Worm (Caenorhabditis elegans): ENCODE measurements around the gene sorf-1.
"Not testable (repeated sequence)": the region's sequence is repeated elsewhere in the genome, so short reads cannot be mapped to it uniquely, and the experiment has no call there.

DNA sequence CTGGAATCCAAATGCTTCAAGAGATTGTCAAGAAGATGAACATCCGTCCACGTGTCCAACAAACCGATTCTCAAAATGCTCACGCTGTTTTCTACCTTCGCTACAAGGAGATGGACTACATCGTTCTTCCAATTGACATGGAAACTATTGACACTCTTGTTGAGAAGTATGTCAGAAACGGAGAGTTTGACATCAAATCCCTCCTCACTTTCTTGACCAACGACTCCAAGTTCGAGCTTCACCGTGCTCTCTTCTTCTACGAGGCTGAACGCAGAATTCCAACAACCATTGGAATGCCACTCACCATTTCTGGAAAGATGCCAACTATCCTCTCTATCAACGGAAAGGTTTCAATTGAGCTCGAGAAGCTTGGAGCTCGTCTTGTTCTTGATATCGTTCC is 26.8 kb upstream of the sorf-1 start:
- TF ChIP-seq pqm-1 (tag; optimal IDR thresholded peaks at IDR 0.05); unc-130 (GFP tag; optimal IDR thresholded peaks at IDR 0.05); mxl-2 (GFP tag; conservative IDR thresholded peaks at IDR 0.05); attf-4 (tag; optimal IDR thresholded peaks at IDR 0.05); hlh-30 (tag; optimal IDR thresholded peaks at IDR 0.05; ENCODE audit: insufficient read depth); T20F7.1 (GFP tag; optimal IDR thresholded peaks at IDR 0.05); mep-1 (tag; optimal IDR thresholded peaks at IDR 0.05); mdt-29 (GFP tag; IDR thresholded peaks at IDR 0.05); daf-16 (GFP tag; optimal IDR thresholded peaks at IDR 0.05); daf-16 (tag; optimal IDR thresholded peaks at IDR 0.05); nhr-77 (tag; optimal IDR thresholded peaks at IDR 0.05): not testable (repeated sequence)

Data from whole organism, L4 larva.